Worm (Caenorhabditis elegans): ENCODE data around the gene aakg-2.

- TF ChIP-seq flt-1 (GFP tag; IDR thresholded peaks at IDR 0.05) (no peak), ztf-29 (GFP tag; IDR thresholded peaks at IDR 0.05) (no peak), tab-1 (GFP tag; IDR thresholded peaks at IDR 0.05) (no peak), ztf-23 (GFP tag; IDR thresholded peaks at IDR 0.05) (no peak)
These were observed 3.7 kb upstream of the aakg-2 start, which contains the start of gene T20F7.1 for ce11 chrX:16872446-16872962.
